Fruit fly (Drosophila melanogaster) whole organism, embryonic: ENCODE data around the gene Cdk5alpha.

Experiments
- Ada2b ChIP-seq: fragments of 200-800 bp; sonication (Bioruptor generic); IDR thresholded peaks from 2 replicates; pipeline ENCODE4 v1.3.6; 2022; ENCODE audit warnings: missing biosample characterization, missing genetic modification characterization
- Awh ChIP-seq: fragments of 200-800 bp; sonication (Bioruptor generic); IDR thresholded peaks from 2 replicates; pipeline ENCODE4, ENCODE4 v1.3.6; 2022; ENCODE audit warnings: missing biosample characterization, missing genetic modification characterization
- BEAF-32 ChIP-seq: fragments of 200-800 bp; sonication (Bioruptor generic); optimal IDR thresholded peaks from 3 replicates; lab custom pipeline; 2017; ENCODE audit warnings: missing biosample characterization, missing genetic modification characterization, mild to moderate bottlenecking, moderate library complexity, missing genetic modification reagents
- CG10959 ChIP-seq: fragments of 200-800 bp; sonication (Bioruptor generic); IDR thresholded peaks from 2 replicates; pipeline ENCODE4 v1.3.6; 2022; ENCODE audit warnings: missing biosample characterization, missing genetic modification characterization
- CG11085 ChIP-seq: fragments of 200-800 bp; sonication (Bioruptor generic); IDR thresholded peaks from 2 replicates; pipeline ENCODE4 v1.3.6; 2022; ENCODE audit warnings: missing biosample characterization, missing genetic modification characterization
- CG11398 ChIP-seq: fragments of 200-800 bp; sonication (Bioruptor generic); optimal IDR thresholded peaks from 2 replicates; lab custom pipeline; 2016; ENCODE audit warnings: missing biosample characterization, missing genetic modification characterization
- CG11456 ChIP-seq: fragments of 200-800 bp; sonication (Bioruptor generic); IDR thresholded peaks from 3 replicates; pipeline ENCODE4 v1.3.6; 2022; ENCODE audit warnings: missing biosample characterization, missing genetic modification characterization
- CG11504 ChIP-seq: fragments of 200-800 bp; sonication (Bioruptor generic); optimal IDR thresholded peaks from 3 replicates; lab custom pipeline; 2019; ENCODE audit warnings: missing biosample characterization, mild to moderate bottlenecking, missing genetic modification characterization, moderate library complexity
- CG11560 ChIP-seq: fragments of 200-800 bp; sonication (Bioruptor generic); IDR thresholded peaks from 3 replicates; pipeline ENCODE4 v1.3.6; 2022; ENCODE audit warnings: missing biosample characterization, missing genetic modification characterization
- CG12391 ChIP-seq: fragments of 200-800 bp; sonication (Bioruptor generic); optimal IDR thresholded peaks from 3 replicates; lab custom pipeline; 2018; ENCODE audit warnings: missing biosample characterization, mild to moderate bottlenecking, missing genetic modification characterization, moderate library complexity
- CG12659 ChIP-seq: fragments of 200-800 bp; sonication (Bioruptor generic); optimal IDR thresholded peaks from 3 replicates; lab custom pipeline; 2017; ENCODE audit warnings: mild to moderate bottlenecking, missing biosample characterization, missing genetic modification reagents, missing genetic modification characterization
- CG15073 ChIP-seq: fragments of 200-800 bp; sonication (Bioruptor generic); optimal IDR thresholded peaks from 2 replicates; lab custom pipeline; 2016; ENCODE audit warnings: missing biosample characterization, missing genetic modification characterization
- CG17328 ChIP-seq: fragments of 200-800 bp; sonication (Bioruptor generic); IDR thresholded peaks from 2 replicates; pipeline ENCODE4 v1.3.6; 2022; ENCODE audit warnings: missing biosample characterization, missing genetic modification characterization
- CG18011 ChIP-seq: fragments of 200-800 bp; sonication (Bioruptor generic); optimal IDR thresholded peaks from 2 replicates; lab custom pipeline; 2017; ENCODE audit warnings: missing biosample characterization, missing genetic modification characterization, mild to moderate bottlenecking, moderate library complexity, missing genotype
- CG2199 ChIP-seq: fragments of 200-800 bp; sonication (Bioruptor generic); IDR thresholded peaks from 3 replicates; pipeline ENCODE4 v1.3.6; 2022; ENCODE audit warnings: missing biosample characterization, missing genetic modification characterization
- CG2678 ChIP-seq: fragments of 200-800 bp; sonication (Bioruptor generic); optimal IDR thresholded peaks from 3 replicates; lab custom pipeline; 2019; ENCODE audit warnings: missing biosample characterization, mild to moderate bottlenecking, missing genetic modification characterization, moderate library complexity
- CG32767 ChIP-seq: fragments of 200-800 bp; sonication (Bioruptor generic); IDR thresholded peaks from 2 replicates; pipeline ENCODE4 v1.3.6; 2022; ENCODE audit warnings: missing biosample characterization, missing genetic modification characterization
- CG3281 ChIP-seq: fragments of 200-800 bp; sonication (Bioruptor generic); optimal IDR thresholded peaks from 3 replicates; lab custom pipeline; 2017; ENCODE audit warnings: missing biosample characterization, mild to moderate bottlenecking, missing genetic modification characterization
- CG3726 ChIP-seq: fragments of 200-800 bp; sonication (Bioruptor generic); IDR thresholded peaks from 3 replicates; pipeline ENCODE4, ENCODE4 v1.3.6; 2022; ENCODE audit warnings: missing biosample characterization, missing genetic modification characterization
- CG4617 ChIP-seq: fragments of 200-800 bp; sonication (Bioruptor generic); optimal IDR thresholded peaks from 3 replicates; lab custom pipeline; 2016; ENCODE audit warnings: missing biosample characterization, missing genetic modification characterization, borderline replicate concordance
- CG9797 ChIP-seq: fragments of 200-800 bp; sonication (Bioruptor generic); optimal IDR thresholded peaks from 3 replicates; lab custom pipeline; 2018; ENCODE audit warnings: missing biosample characterization, mild to moderate bottlenecking, missing genetic modification characterization
- Dip2 ChIP-seq: fragments of 200-800 bp; sonication (Bioruptor generic); IDR thresholded peaks from 2 replicates; pipeline ENCODE4 v1.3.6; 2022; ENCODE audit warnings: missing biosample characterization, missing genetic modification characterization
- Dref ChIP-seq: fragments of 200-800 bp; sonication (Bioruptor generic); IDR thresholded peaks from 2 replicates; pipeline ENCODE4 v1.3.6; 2022; ENCODE audit warnings: missing biosample characterization, missing genetic modification characterization
- Ets97D ChIP-seq: fragments of 200-800 bp; sonication (Bioruptor generic); optimal IDR thresholded peaks from 3 replicates; lab custom pipeline; 2016; ENCODE audit warnings: missing biosample characterization, missing genetic modification characterization
- Fer1 ChIP-seq: fragments of 200-800 bp; sonication (Bioruptor generic); optimal IDR thresholded peaks from 2 replicates; lab custom pipeline; 2017; ENCODE audit warnings: missing biosample characterization, mild to moderate bottlenecking, missing genetic modification characterization
- Gug ChIP-seq: fragments of 200-800 bp; sonication (Bioruptor generic); IDR thresholded peaks from 4 replicates; pipeline ENCODE4 v1.3.6; 2022; ENCODE audit warnings: missing biosample characterization, missing genetic modification characterization
- Hr39 ChIP-seq: fragments of >200 bp; optimal IDR thresholded peaks from 2 replicates; lab custom pipeline; 2017
- Mad ChIP-seq: fragments of 200-800 bp; sonication (Bioruptor generic); optimal IDR thresholded peaks from 2 replicates; lab custom pipeline; 2016; ENCODE audit warnings: missing biosample characterization, missing genetic modification characterization
- Max ChIP-seq: fragments of 200-800 bp; sonication (Bioruptor generic); optimal IDR thresholded peaks from 2 replicates; lab custom pipeline; 2016; ENCODE audit warnings: missing biosample characterization, mild to moderate bottlenecking, missing genetic modification characterization
- Oaz ChIP-seq: fragments of 200-800 bp; sonication (Bioruptor generic); IDR thresholded peaks from 2 replicates; pipeline ENCODE4 v1.3.6; 2022; ENCODE audit warnings: missing biosample characterization, missing genetic modification characterization
- Taf1 ChIP-seq: fragments of 200-800 bp; sonication (Bioruptor generic); IDR thresholded peaks from 2 replicates; pipeline ENCODE4 v1.3.6; 2022; ENCODE audit warnings: missing biosample characterization, missing genetic modification characterization
- Vsx1 ChIP-seq: fragments of 200-800 bp; sonication (Bioruptor generic); optimal IDR thresholded peaks from 2 replicates; lab custom pipeline; 2017; ENCODE audit warnings: missing biosample characterization, mild to moderate bottlenecking, missing genetic modification characterization, missing genetic modification reagents
- YL-1 ChIP-seq: fragments of 200-800 bp; sonication (Bioruptor generic); optimal IDR thresholded peaks from 3 replicates; lab custom pipeline; 2017; ENCODE audit warnings: missing biosample characterization, mild to moderate bottlenecking, missing genetic modification characterization
- amos ChIP-seq: fragments of 200-800 bp; sonication (Bioruptor generic); IDR thresholded peaks from 2 replicates; pipeline ENCODE4 v1.3.6; 2022; ENCODE audit warnings: missing biosample characterization, missing genetic modification characterization; ENCODE audit not compliant: partially characterized antibody
- btn ChIP-seq: fragments of 200-800 bp; sonication (Bioruptor generic); optimal IDR thresholded peaks from 2 replicates; lab custom pipeline; 2016; ENCODE audit warnings: missing biosample characterization, missing genetic modification characterization
- cas ChIP-seq: fragments of 200-800 bp; sonication (Bioruptor generic); IDR thresholded peaks from 2 replicates; pipeline ENCODE4 v1.3.6; 2022; ENCODE audit warnings: missing biosample characterization, missing genetic modification characterization
- crc ChIP-seq: fragments of 200-800 bp; sonication (Bioruptor generic); optimal IDR thresholded peaks from 2 replicates; lab custom pipeline; 2016; ENCODE audit warnings: missing biosample characterization, missing genetic modification characterization
- dpn ChIP-seq, 2 experiments: fragments of 200-800 bp; sonication (Bioruptor generic); optimal IDR thresholded peaks; 3 replicates each; lab custom pipeline; 2016; ENCODE audit warnings: missing biosample characterization in 2 of 2, missing genetic modification characterization in 2 of 2
- gce ChIP-seq: fragments of 200-800 bp; sonication (Bioruptor generic); IDR thresholded peaks from 3 replicates; pipeline ENCODE4 v1.3.6; 2022; ENCODE audit warnings: missing biosample characterization, missing genetic modification characterization
- grau ChIP-seq: fragments of 200-800 bp; optimal IDR thresholded peaks from 3 replicates; lab custom pipeline; 2019; ENCODE audit warnings: missing biosample characterization, mild to moderate bottlenecking, missing genetic modification characterization, moderate library complexity
- hbn ChIP-seq: fragments of 200-800 bp; sonication (Bioruptor generic); IDR thresholded peaks from 2 replicates; pipeline ENCODE4 v1.3.6; 2022; ENCODE audit warnings: missing biosample characterization, missing genetic modification characterization; ENCODE audit not compliant: partially characterized antibody
- kah ChIP-seq: fragments of 200-800 bp; sonication (Bioruptor generic); optimal IDR thresholded peaks from 2 replicates; lab custom pipeline; 2018; ENCODE audit warnings: missing biosample characterization, mild to moderate bottlenecking, missing genetic modification characterization
- ken ChIP-seq: fragments of 200-800 bp; sonication (Bioruptor generic); IDR thresholded peaks from 3 replicates; pipeline ENCODE4 v1.3.6; 2022; ENCODE audit warnings: missing biosample characterization, missing genetic modification characterization
- mirr ChIP-seq: fragments of 200-800 bp; sonication (Bioruptor generic); optimal IDR thresholded peaks from 3 replicates; lab custom pipeline; 2018; ENCODE audit warnings: missing biosample characterization, mild to moderate bottlenecking, missing genetic modification characterization
- nerfin-1 ChIP-seq: fragments of 200-800 bp; sonication (Bioruptor generic); optimal IDR thresholded peaks from 3 replicates; lab custom pipeline; 2019; ENCODE audit warnings: missing biosample characterization, mild to moderate bottlenecking, missing genetic modification characterization, moderate library complexity
- pan ChIP-seq, 4 experiments: fragments of >200 bp in 3 of 4; fragments of 200-800 bp in 1 of 4; sonication (Bioruptor generic) in 1 of 4; optimal IDR thresholded peaks in 3 of 4; IDR thresholded peaks in 1 of 4; 2 replicates each; pipeline versions ENCODE4 v1.3.6 to Lab custom; 2017 to 2022; ENCODE audit warnings: missing biosample characterization in 2 of 4, missing genetic modification characterization in 2 of 4, mixed read lengths in 1 of 4
- phol ChIP-seq: fragments of 200-800 bp; sonication (Bioruptor generic); optimal IDR thresholded peaks from 3 replicates; lab custom pipeline; 2018; ENCODE audit warnings: missing biosample characterization, mild to moderate bottlenecking, missing genetic modification characterization, moderate library complexity
- run ChIP-seq: fragments of 200-800 bp; sonication (Bioruptor generic); optimal IDR thresholded peaks from 3 replicates; lab custom pipeline; 2018; ENCODE audit warnings: missing biosample characterization, mild to moderate bottlenecking, missing genetic modification characterization
- schlank ChIP-seq: fragments of 200-800 bp; sonication (Bioruptor generic); optimal IDR thresholded peaks from 2 replicates; lab custom pipeline; 2018; ENCODE audit warnings: missing biosample characterization, mild to moderate bottlenecking, missing genetic modification characterization
- slou ChIP-seq: fragments of 200-800 bp; sonication (Bioruptor generic); optimal IDR thresholded peaks from 3 replicates; lab custom pipeline; 2016; ENCODE audit warnings: missing biosample characterization, missing genetic modification characterization
- sob ChIP-seq: fragments of 200-800 bp; sonication (Bioruptor generic); IDR thresholded peaks from 2 replicates; pipeline ENCODE4 v1.3.6; 2022; ENCODE audit warnings: missing biosample characterization, missing genetic modification characterization
- sug ChIP-seq: fragments of 200-800 bp; optimal IDR thresholded peaks from 2 replicates; lab custom pipeline; 2019; ENCODE audit warnings: missing biosample characterization, mild to moderate bottlenecking, missing genetic modification characterization, moderate library complexity
- tup ChIP-seq: fragments of 200-800 bp; sonication (Bioruptor generic); optimal IDR thresholded peaks from 2 replicates; lab custom pipeline; 2016; ENCODE audit warnings: missing biosample characterization, mild to moderate bottlenecking, missing genetic modification characterization, moderate library complexity
- yki ChIP-seq: fragments of >200 bp; optimal IDR thresholded peaks from 3 replicates; lab custom pipeline; 2018

Cdk5alpha gene

DNA sequence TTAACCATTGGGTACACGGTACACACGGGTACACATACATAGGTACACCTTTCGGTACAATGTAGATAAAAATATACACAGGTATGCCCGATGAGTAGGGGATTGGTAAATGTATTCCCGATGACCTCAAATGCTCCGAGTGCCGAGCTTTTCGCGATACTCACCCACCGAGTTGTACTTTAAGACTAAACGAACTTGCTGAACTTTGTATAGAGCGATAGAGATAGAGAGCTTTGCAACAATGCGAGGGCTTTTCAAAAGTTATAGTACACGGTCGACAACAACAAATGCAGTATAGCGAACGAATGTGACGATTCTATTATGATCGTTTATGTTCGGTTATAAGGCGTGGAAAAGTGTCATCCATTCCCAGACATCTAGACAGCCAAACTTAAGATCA lies 10.9 kb upstream of the Cdk5alpha start (continued):
- no peak for TF ChIP-seq yki (lab: Kevin White, UChicago)
- TF ChIP-seq Dref (GFP tag; lab: Robert Waterston, UW), result no peak
- no peak for TF ChIP-seq Taf1 (GFP tag; lab: Robert Waterston, UW)
- TF ChIP-seq Vsx1 (GFP tag; lab: Kevin White, UChicago), result no peak
- TF ChIP-seq crc, result no peak
- TF ChIP-seq slou (GFP tag; lab: Kevin White, UChicago), result no peak
- no peak for TF ChIP-seq CG15073
- peak; percentile 56 for TF ChIP-seq Fer1 (GFP tag; lab: Kevin White, UChicago)
- TF ChIP-seq CG11456 (GFP tag; lab: Robert Waterston, UW), result no peak
- TF ChIP-seq btn (GFP tag; lab: Kevin White, UChicago), result no peak
- TF ChIP-seq YL-1, result no peak
- no peak for TF ChIP-seq CG9797
- no peak for TF ChIP-seq Awh
- TF ChIP-seq run, result no peak
- no peak; the same call in 1 of the 2 replicates for TF ChIP-seq sob (GFP tag; lab: Robert Waterston, UW)
- TF ChIP-seq hbn (GFP tag; lab: Robert Waterston, UW), result no peak
- 0 out of 2 replicates have a peak, but pooled peaks have one; percentile 19 for TF ChIP-seq CG32767 (GFP tag; lab: Robert Waterston, UW)
- TF ChIP-seq sug (tag; lab: Kevin White, UChicago), result peak; percentile 38
- TF ChIP-seq schlank, result no peak
- TF ChIP-seq cas (GFP tag; lab: Robert Waterston, UW), result no peak
- no peak for TF ChIP-seq CG10959 (GFP tag; lab: Robert Waterston, UW)
- TF ChIP-seq grau (tag; lab: Kevin White, UChicago), result no peak
- no peak for TF ChIP-seq CG12391 (tag; lab: Kevin White, UChicago)
- TF ChIP-seq CG11085 (GFP tag; lab: Robert Waterston, UW), result no peak
- TF ChIP-seq Dip2, result no peak
- peak; percentile 87 for TF ChIP-seq CG2199
- TF ChIP-seq CG3281 (GFP tag; lab: Kevin White, UChicago), result no peak
- TF ChIP-seq CG11504 (tag; lab: Kevin White, UChicago), result no peak
- TF ChIP-seq phol (tag; lab: Kevin White, UChicago), result no peak
- TF ChIP-seq CG3726 (GFP tag; lab: Robert Waterston, UW), result no peak
- no peak for TF ChIP-seq Oaz
- no peak for TF ChIP-seq pan (optimal IDR thresholded peaks at IDR 0.05; lab: Kevin White, UChicago)
- no peak for TF ChIP-seq pan (GFP tag; optimal IDR thresholded peaks at IDR 0.05 in 1 of 2, IDR thresholded peaks at IDR 0.05 in 1 of 2)
- no peak; the same call in 1 of the 2 replicates for TF ChIP-seq amos (GFP tag; lab: Robert Waterston, UW)
- no peak for TF ChIP-seq Ada2b
- TF ChIP-seq tup, result no peak
- TF ChIP-seq Mad (GFP tag; lab: Kevin White, UChicago), result no peak
- no peak for TF ChIP-seq CG17328 (GFP tag; lab: Robert Waterston, UW)
- TF ChIP-seq CG2678 (tag; lab: Kevin White, UChicago), result no peak

DNA sequence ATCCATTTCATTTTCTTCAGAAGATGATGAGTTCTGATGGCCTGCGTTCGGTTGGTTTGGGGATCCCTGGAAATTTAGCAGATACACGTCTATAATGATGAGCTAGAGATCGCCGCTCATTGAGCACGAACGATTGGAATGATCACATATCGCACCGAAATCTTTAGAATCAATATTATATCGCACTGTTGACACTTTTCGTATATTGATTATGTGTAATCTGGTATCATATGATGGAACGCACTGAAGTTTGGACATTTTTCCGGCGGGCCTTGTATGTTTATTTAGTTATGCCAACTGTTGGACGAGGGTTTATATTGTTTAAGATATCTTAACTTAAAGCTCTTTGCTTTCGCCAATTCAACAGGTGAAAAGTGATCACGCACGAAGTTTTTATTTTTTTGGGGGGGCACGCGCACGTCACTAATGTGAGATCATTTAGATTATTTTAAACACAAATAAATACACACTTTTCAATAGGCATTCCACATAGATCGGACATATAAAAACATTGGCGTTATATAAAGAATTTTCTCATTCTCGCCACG lies 10.4 kb upstream of the Cdk5alpha start:
- no peak for TF ChIP-seq CG4617
- peak; percentile 10 for TF ChIP-seq nerfin-1 (tag; lab: Kevin White, UChicago)
- TF ChIP-seq mirr, result no peak
- TF ChIP-seq Hr39 (lab: Kevin White, UChicago), result no peak
- TF ChIP-seq gce, result no peak
- peak; percentile 17; the same call in 1 of the 4 replicates for TF ChIP-seq Gug (GFP tag; lab: Robert Waterston, UW)
- TF ChIP-seq dpn (GFP tag; optimal IDR thresholded peaks at IDR 0.05; lab: Kevin White, UChicago), result peak; percentile 6 to 28
- no peak for TF ChIP-seq Ets97D (GFP tag; lab: Kevin White, UChicago)
- TF ChIP-seq CG12659 (GFP tag; lab: Kevin White, UChicago), result peak; percentile 26
- no peak for TF ChIP-seq Max
- no peak for TF ChIP-seq ken (GFP tag; lab: Robert Waterston, UW)
- peak; percentile 8 for TF ChIP-seq CG18011
- peak; percentile 72 for TF ChIP-seq kah (GFP tag; lab: Kevin White, UChicago)
- TF ChIP-seq CG11398, result no peak
- no peak for TF ChIP-seq CG11560 (tag; lab: Robert Waterston, UW)
- TF ChIP-seq BEAF-32 (GFP tag; lab: Kevin White, UChicago), result peak; percentile 78
